Worm (Caenorhabditis elegans): ENCODE data around the gene F58G11.4.

Gene F58G11.4

DNA sequence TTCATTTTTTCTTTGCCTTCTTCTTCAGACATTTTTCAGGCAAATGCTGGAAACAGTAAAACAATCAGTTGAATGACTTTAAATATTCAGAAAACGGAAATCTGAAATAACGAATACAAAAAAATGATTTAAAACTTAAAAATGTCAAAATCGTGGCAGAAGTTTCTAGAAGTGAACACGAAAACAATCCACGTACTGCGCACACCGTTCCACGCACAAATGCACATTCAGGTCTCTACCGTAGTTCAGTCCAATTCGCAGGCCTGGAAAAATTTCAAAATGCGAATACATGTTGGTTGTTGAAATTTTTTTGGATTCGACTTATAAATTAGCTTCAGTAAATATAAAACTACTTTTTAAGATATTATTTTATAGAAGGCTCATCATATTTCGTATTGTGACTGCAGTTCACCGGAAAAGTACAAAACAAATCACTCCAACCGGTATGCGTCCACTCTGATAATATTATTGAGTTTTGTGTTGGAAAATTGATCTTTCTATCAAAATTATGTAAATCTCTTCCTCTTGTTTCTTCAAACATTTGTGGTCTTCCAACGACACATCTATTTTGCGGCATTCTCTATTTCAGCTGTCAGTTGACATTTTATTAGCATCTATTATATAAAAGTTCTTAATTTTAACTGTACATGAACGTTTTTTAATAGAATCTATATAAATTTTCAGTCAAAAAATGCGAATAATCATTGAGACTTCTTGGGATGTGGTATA, at the start of gene F58G11.4, which contains the start of gene mip-2:
Gene F58G11.4, plus strand, starts transcription at position 679 of the 729 bp plus-strand sequence.
Gene mip-2, minus strand, starts transcription at position 48 of the 729 bp plus-strand sequence.
- no peak for TF ChIP-seq him-1 (tag; optimal IDR thresholded peaks at IDR 0.05)
- TF ChIP-seq dao-5 (tag; optimal IDR thresholded peaks at IDR 0.05): no peak

DNA sequence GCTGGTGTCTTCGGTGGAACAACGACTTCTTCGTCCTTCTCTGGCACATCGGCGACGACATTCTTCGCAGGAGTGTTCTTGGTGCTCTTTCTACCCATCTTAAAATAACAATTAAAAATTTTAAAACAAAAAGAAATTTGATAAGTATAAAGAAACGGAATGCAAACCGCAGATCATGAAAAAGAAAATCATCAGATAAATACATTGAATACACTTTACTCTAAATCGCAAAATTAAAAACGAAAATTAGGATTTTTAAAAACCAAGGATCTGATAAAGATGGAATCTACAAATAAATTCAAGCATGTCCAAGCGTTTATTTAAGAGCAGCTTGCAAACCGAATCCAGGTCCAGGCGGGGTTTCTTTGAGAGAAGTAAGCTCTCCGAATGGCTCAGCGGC, 48.0 kb upstream of the F58G11.4 start, which contains the start of gene F53F4.11:
Gene F53F4.11, minus strand, starts transcription at position 101 of the 400 bp plus-strand sequence.
- no peak for TF ChIP-seq dao-5 (tag; optimal IDR thresholded peaks at IDR 0.05)
- no peak for TF ChIP-seq him-1 (tag; optimal IDR thresholded peaks at IDR 0.05)
- TF ChIP-seq W03F9.2 (tag; optimal IDR thresholded peaks at IDR 0.05): no peak

DNA sequence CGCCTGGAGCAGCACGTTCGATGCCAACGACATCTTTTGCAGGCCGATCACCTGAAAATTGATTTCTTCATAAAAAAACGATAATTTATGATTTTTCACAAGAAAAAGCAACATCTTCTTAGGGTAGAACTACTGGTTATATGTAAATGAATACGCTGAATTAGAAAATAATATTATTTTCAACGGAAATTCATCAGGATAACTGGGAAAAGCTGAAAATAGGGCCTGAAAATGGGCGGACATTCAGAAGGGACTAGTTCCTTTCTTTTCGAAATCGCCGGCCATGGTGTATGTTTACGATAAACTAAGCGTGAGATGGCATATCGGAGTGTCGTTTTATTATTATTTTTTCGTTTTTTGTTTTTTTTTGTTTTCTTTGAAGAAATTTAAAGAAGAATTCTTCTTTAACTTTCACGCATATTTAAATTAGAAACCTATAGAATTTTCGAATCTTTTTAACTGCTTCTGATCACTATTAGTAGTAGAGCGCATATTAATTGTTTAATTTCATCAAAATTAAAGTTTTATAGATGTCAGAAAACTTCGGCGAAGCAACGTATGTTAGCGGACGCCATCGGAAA, 46.8 kb upstream of the F58G11.4 start, which contains the start of the genes nduv-2 and F53F4.12:
Gene nduv-2, minus strand, starts transcription at position 51 of the 581 bp plus-strand sequence.
Gene F53F4.12, plus strand, starts transcription at position 531 of the 581 bp plus-strand sequence.
- no peak for TF ChIP-seq W03F9.2 (tag; optimal IDR thresholded peaks at IDR 0.05)
- TF ChIP-seq dao-5 (tag; optimal IDR thresholded peaks at IDR 0.05): no peak
- no peak for TF ChIP-seq him-1 (tag; optimal IDR thresholded peaks at IDR 0.05)

DNA sequence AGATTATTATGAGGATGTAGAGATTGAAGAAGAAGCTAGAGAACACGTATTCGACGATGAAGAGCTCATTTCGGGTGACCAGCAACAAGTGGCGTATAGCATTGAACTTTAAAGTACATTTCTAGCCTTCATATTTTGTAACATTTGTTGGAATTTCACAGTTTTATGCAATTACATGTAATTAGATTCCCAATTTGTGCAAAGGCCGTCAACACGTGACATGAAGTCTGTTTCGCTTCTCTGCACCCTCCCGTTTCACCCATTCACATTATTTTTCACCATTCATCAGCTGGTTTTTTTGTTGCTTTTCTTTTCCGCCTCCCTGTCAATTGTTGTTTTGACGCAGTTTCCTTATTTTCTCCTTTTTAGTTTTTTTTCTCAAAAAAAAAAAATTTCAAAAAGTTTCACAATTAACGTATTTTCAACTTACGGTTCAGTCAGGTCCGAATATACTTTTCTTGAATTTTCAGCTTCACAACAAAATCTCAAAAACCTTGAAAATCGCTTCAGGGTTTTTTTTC, 45.2 kb upstream of the F58G11.4 start, which contains the start of gene sde-2:
Gene sde-2, plus strand, starts transcription at position 471 of the 521 bp plus-strand sequence.
- TF ChIP-seq him-1 (tag; optimal IDR thresholded peaks at IDR 0.05) (no peak), W03F9.2 (tag; optimal IDR thresholded peaks at IDR 0.05) (no peak), dao-5 (tag; optimal IDR thresholded peaks at IDR 0.05) (no peak)

DNA sequence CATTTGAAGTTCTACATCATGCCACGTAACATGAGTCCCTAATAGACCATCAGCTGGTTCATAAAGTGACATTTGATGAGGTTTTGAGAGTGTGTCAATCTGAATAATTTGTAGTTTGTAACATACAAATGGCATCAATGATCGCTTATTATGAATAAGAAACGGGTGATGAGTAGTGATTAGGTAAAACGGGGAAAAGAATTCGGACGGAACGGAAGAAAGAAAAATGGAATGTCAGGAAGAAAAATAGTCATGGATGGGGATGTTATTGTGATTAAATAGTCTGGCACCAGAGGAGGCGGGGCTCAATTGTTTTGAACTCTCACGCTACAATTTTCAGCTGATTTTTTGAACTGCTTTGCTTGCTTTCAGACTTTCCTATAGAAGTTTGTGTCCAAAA, 38.2 kb upstream of the F58G11.4 start, which contains the start of gene H37A05.2:
Gene H37A05.2, minus strand, starts transcription at position 101 of the 400 bp plus-strand sequence.
- TF ChIP-seq him-1 (tag; optimal IDR thresholded peaks at IDR 0.05): no peak
- no peak for TF ChIP-seq W03F9.2 (tag; optimal IDR thresholded peaks at IDR 0.05)
- TF ChIP-seq dao-5 (tag; optimal IDR thresholded peaks at IDR 0.05): no peak

DNA sequence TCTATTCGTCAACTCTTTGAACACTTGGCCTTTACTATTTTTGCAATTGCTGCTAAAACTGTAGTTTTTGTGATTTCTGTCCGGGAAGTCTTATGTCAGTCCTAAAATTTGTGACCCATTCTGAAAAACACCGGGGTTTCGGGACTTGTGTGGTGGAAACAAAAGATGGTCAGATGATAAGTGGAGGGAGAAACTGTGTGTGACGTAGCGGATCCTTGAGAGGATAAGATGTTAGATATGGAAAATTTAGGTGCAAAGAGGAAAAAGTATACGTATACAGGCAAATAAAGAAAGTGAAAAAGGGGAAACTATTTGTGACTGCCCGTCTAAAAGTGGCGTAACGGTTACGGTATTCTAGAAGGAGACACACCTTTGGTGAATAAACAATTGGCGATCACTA, 36.0 kb upstream of the F58G11.4 start:
- no peak for TF ChIP-seq dao-5 (tag; optimal IDR thresholded peaks at IDR 0.05)
- TF ChIP-seq W03F9.2 (tag; optimal IDR thresholded peaks at IDR 0.05): no peak
- TF ChIP-seq him-1 (tag; optimal IDR thresholded peaks at IDR 0.05): no peak

DNA sequence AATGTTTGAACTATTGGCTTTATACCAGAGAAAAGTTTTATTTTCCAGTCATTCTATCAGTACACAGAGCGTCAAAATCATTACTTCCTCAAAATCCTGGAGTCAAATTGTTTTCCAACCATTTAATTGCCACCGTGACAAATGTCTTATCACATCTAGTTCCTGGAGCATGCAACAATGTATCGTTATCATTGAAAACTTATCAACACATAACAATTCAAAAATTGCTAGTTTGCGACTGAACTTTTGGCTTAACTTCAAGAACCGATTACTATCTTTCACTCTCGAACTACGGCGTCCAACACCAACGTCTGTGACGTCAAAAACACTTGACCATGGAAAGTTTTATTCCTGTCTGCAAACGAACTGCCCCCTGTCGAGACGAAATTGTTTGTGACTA, 34.3 kb upstream of the F58G11.4 start:
- no peak for TF ChIP-seq him-1 (tag; optimal IDR thresholded peaks at IDR 0.05)
- TF ChIP-seq dao-5 (tag; optimal IDR thresholded peaks at IDR 0.05): no peak
- TF ChIP-seq W03F9.2 (tag; optimal IDR thresholded peaks at IDR 0.05): no peak

DNA sequence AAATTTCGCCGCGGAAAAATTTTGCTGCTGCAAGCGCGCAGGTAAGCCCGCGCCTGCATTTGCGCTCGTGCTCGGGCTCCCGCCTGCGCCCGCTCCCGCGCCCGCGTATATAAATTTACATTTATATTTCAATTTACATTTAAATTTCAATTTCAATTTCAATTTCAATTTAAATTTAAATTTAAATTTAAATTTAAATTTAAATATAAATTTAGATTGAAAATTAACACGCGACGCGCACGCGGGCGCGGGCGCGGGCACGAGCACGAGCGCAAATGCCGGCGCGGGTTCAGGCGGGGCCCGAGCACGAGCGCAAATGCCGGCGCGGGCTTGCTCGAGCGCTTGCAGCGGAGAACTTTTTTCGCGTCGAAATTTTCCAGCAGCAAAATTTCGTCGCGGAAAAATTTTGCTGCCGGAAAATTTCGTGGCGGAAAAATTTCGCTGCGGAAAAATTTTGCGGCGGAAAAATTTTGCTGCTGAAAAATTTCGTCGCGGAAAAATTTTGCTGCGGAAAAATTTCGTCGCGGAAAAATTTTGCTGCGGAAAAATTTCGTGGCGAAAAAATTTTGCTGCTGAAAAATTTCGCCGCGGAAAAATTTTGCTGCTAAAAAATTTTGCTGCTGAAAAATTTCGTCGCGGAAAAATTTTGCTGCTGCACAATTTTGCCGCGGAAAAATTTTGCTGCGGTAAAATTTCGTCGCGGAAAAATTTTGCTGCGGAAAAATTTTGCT, 26.4 kb upstream of the F58G11.4 start:
- TF ChIP-seq dao-5 (tag; optimal IDR thresholded peaks at IDR 0.05): no peak
- TF ChIP-seq W03F9.2 (tag; optimal IDR thresholded peaks at IDR 0.05): no peak
- no peak for TF ChIP-seq him-1 (tag; optimal IDR thresholded peaks at IDR 0.05)

DNA sequence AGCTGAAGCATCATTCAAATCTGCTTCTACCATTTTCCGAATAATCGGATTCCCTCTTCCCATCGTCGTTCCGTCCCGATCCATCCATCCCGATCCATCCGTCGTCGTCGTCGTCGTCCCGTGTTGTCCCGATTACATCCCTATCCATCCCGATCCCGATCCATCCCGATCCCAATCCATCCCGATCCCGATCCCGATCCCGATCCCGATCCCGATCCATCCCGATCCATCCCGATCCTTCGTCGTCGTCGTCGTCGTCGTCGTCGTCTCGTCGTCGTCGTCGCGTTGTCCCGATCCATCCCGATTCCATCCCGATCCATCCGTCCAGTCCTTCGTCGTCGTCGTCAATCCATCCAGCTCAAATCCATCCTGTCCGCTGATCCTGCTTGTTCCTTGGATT, 25.2 kb upstream of the F58G11.4 start:
- TF ChIP-seq dao-5 (tag; optimal IDR thresholded peaks at IDR 0.05) (no peak), him-1 (tag; optimal IDR thresholded peaks at IDR 0.05) (no peak), W03F9.2 (tag; optimal IDR thresholded peaks at IDR 0.05) (no peak)

DNA sequence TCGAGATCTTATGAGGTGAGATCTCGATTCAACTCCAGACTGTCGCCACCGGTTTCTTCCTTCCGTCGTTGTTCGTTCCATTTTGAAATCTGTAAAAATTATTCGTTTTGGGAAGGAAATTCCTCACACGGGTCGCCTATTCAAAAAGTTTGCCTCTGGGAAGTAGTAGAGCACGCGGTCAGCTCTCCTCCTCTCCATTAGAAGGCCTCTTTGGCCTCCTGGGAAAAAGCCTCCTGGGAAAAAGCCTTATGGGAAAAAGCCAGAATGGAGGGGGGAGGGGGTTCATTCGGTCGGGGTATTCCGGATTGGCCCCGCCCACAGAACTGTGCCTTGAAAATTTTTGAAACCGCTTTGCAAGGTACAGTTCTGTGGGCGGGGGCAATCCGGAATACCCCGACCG, 24.8 kb upstream of the F58G11.4 start:
- TF ChIP-seq W03F9.2 (tag; optimal IDR thresholded peaks at IDR 0.05) (no peak), him-1 (tag; optimal IDR thresholded peaks at IDR 0.05) (no peak), dao-5 (tag; optimal IDR thresholded peaks at IDR 0.05) (no peak)

DNA sequence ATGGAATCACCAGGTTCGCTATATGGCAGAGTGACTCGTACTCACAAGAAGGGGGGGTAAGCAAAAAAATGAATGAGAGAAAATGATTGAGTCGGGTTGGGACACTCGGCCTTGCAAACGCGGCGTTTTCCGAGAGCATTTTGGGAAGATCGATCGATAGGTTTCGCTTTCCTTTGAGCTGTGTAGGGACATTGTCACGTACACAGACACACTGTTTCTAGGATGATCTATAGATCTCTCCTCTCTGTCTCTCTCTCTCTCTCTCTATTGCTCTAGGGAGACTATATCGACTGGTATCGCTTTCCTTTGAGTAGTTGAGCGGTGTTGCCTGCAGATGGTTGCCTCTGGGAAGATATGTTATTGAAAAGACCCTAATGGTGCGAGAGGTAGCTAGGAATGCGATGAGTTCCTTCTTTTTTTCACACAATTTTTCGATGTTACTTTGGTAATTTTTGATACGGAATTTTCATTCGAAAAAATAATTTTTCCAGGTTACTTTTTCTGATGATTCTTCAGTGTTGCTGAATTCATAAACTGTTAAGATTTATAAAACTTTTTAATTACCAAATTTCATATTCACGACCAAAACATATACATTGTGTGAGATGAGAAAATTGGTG, 22.5 kb upstream of the F58G11.4 start, which contains the start of gene H37A05.4:
Gene H37A05.4, minus strand, starts transcription at position 51 of the 620 bp plus-strand sequence.
- no peak for TF ChIP-seq him-1 (tag; optimal IDR thresholded peaks at IDR 0.05)
- peak; percentile 7 for TF ChIP-seq dao-5 (tag; optimal IDR thresholded peaks at IDR 0.05)
- TF ChIP-seq W03F9.2 (tag; optimal IDR thresholded peaks at IDR 0.05): no peak

DNA sequence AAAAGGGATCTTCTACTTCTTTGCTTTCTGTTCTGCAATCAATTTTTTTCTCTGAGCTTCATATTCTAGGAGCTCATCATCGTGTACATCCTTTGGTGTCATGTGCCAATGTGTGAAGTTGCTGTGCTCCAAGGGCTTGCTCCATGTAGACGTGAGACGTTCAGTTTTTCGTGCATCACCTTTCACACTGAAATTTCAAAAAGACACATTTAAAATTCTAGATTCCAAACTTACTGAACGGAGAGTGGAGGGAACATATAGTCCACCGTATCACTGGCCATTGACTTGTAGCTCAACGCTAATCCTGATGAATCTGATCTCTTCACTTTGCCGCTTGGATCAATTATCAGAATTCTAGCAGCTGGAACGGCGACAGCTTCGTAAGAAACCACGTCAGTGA, 21.6 kb upstream of the F58G11.4 start:
- TF ChIP-seq W03F9.2 (tag; optimal IDR thresholded peaks at IDR 0.05) (no peak), dao-5 (tag; optimal IDR thresholded peaks at IDR 0.05) (no peak)

DNA sequence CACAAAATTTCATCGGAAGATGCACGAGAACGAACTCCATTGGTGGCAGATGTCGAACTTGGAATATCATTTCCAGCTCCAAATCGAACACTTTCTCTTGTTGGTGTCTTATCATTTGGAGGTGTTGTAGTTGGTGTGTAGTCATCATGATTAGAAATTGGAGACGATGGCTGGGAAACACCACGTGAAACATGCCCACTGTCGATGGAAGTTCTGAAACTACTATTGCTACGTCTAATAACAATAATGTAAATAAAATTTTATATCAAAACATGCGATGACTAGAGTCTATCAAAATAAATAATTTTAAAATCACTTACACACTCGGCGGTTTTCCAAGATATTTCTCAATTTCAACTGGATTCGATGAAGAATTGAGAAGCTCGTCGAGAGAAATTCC, 20.1 kb upstream of the F58G11.4 start:
- TF ChIP-seq him-1 (tag; optimal IDR thresholded peaks at IDR 0.05) (no peak), W03F9.2 (tag; optimal IDR thresholded peaks at IDR 0.05) (no peak), dao-5 (tag; optimal IDR thresholded peaks at IDR 0.05) (no peak)
